Fruit fly (Drosophila melanogaster): Measurements from ENCODE around the gene PolE1.

PolE1 gene

DNA sequence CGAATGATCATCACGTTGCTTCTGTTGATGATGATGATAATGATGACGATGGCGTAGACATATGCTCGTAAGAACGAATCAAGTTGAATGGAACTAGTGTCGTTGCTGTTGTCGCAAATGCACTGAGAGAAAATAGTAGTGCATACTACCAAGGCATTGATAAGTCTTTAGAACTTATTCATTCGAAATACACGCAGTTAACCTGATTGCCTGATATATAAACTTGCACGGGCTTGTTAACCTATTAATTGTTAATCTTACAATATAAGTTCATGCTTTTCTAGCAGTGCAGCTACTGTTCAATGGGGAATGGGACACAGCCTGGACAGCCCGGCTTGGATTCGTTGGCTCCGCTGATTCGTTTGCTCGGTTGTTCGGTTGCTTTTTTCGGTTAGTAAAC, 21.6 kb upstream of the PolE1 start:
- TF ChIP-seq Nf-YC (tag; optimal IDR thresholded peaks at IDR 0.05): peak; percentile 34
- peak; percentile 89 for TF ChIP-seq CG31441 (GFP tag; IDR thresholded peaks at IDR 0.05)
- peak; percentile 85 for TF ChIP-seq Chrac-16 (GFP tag; optimal IDR thresholded peaks at IDR 0.05)
- no peak for TF ChIP-seq ash1 (GFP tag; optimal IDR thresholded peaks at IDR 0.05)
- peak; percentile 80 for TF ChIP-seq Meics (GFP tag; optimal IDR thresholded peaks at IDR 0.05)
- TF ChIP-seq tna (GFP tag; IDR thresholded peaks at IDR 0.05; ENCODE audit: partially characterized antibody): no peak
- peak; percentile 89 for TF ChIP-seq CG12391 (tag; optimal IDR thresholded peaks at IDR 0.05)
- TF ChIP-seq Gsc (GFP tag; IDR thresholded peaks at IDR 0.05): no peak; the same call in 1 of the 2 replicates
- peak; percentile 86 for TF ChIP-seq NfI (GFP tag; optimal IDR thresholded peaks at IDR 0.05)
- peak; percentile 89 for TF ChIP-seq chn (GFP tag; optimal IDR thresholded peaks at IDR 0.05)
- peak; percentile 83 for TF ChIP-seq CG8089 (GFP tag; optimal IDR thresholded peaks at IDR 0.05)
- TF ChIP-seq CG9932 (GFP tag; IDR thresholded peaks at IDR 0.05): peak; percentile 60
- peak; percentile 63 for TF ChIP-seq Ets97D (GFP tag; optimal IDR thresholded peaks at IDR 0.05)
- peak; percentile 76 for TF ChIP-seq stc (GFP tag; IDR thresholded peaks at IDR 0.05)
- TF ChIP-seq CG8765 (GFP tag; IDR thresholded peaks at IDR 0.05): peak; percentile 77
- peak; percentile 76 for TF ChIP-seq CG10462 (GFP tag; optimal IDR thresholded peaks at IDR 0.05)
- TF ChIP-seq HLH54F (GFP tag; optimal IDR thresholded peaks at IDR 0.05): peak; percentile 74
- TF ChIP-seq Ravus (GFP tag; IDR thresholded peaks at IDR 0.05): no peak; the same call in 1 of the 2 replicates
- TF ChIP-seq aop (GFP tag; IDR thresholded peaks at IDR 0.05): peak; percentile 53; the same call in 1 of the 2 replicates
- no peak for TF ChIP-seq gfzf (GFP tag; optimal IDR thresholded peaks at IDR 0.05)
- TF ChIP-seq CG2116 (GFP tag; optimal IDR thresholded peaks at IDR 0.05): peak; percentile 39
- TF ChIP-seq phol (tag; optimal IDR thresholded peaks at IDR 0.05): peak; percentile 89
- TF ChIP-seq CG12219 (GFP tag; optimal IDR thresholded peaks at IDR 0.05): peak; percentile 88
- peak; percentile 12 for TF ChIP-seq CG10543 (GFP tag; optimal IDR thresholded peaks at IDR 0.05)
- TF ChIP-seq Stat92E (GFP tag; optimal IDR thresholded peaks at IDR 0.05): peak in 1 of 3 experiments; percentile 69
- TF ChIP-seq jing (GFP tag; optimal IDR thresholded peaks at IDR 0.05): peak; percentile 84
- TF ChIP-seq otp (GFP tag; IDR thresholded peaks at IDR 0.05): peak; percentile 83
- no peak for TF ChIP-seq z (GFP tag; IDR thresholded peaks at IDR 0.05)
- TF ChIP-seq CG3163 (GFP tag; optimal IDR thresholded peaks at IDR 0.05): peak; percentile 58
- no peak for TF ChIP-seq amos (GFP tag; IDR thresholded peaks at IDR 0.05; ENCODE audit: partially characterized antibody)
- TF ChIP-seq CG3281 (GFP tag; optimal IDR thresholded peaks at IDR 0.05): peak; percentile 72
- TF ChIP-seq Lpt (GFP tag; optimal IDR thresholded peaks at IDR 0.05): no peak
- peak; percentile 74 for TF ChIP-seq CG9817 (tag; optimal IDR thresholded peaks at IDR 0.05)
- TF ChIP-seq CG10431 (GFP tag; optimal IDR thresholded peaks at IDR 0.05): peak; percentile 62
- no peak for TF ChIP-seq CG34376 (GFP tag; optimal IDR thresholded peaks at IDR 0.05)
- TF ChIP-seq Sry-δ (GFP tag; optimal IDR thresholded peaks at IDR 0.05): peak; percentile 48
- peak; percentile 84 for TF ChIP-seq slp2 (GFP tag; optimal IDR thresholded peaks at IDR 0.05)
- TF ChIP-seq fru (optimal IDR thresholded peaks at IDR 0.05): no peak
- peak; percentile 62 for TF ChIP-seq CG6654 (GFP tag; optimal IDR thresholded peaks at IDR 0.05)
- TF ChIP-seq gro (GFP tag; optimal IDR thresholded peaks at IDR 0.05): peak; percentile 65
- peak; percentile 56 for TF ChIP-seq run (tag; optimal IDR thresholded peaks at IDR 0.05)
- no peak for TF ChIP-seq Dip2 (GFP tag; IDR thresholded peaks at IDR 0.05)
- TF ChIP-seq Sox100B (GFP tag; optimal IDR thresholded peaks at IDR 0.05): peak; percentile 72
- TF ChIP-seq zfh1 (GFP tag; IDR thresholded peaks at IDR 0.05): peak; percentile 89
- TF ChIP-seq Asciz (GFP tag; optimal IDR thresholded peaks at IDR 0.05): peak; percentile 65
- no peak for TF ChIP-seq usp (GFP tag; optimal IDR thresholded peaks at IDR 0.05)
- peak; percentile 56 for TF ChIP-seq CG7987 (GFP tag; optimal IDR thresholded peaks at IDR 0.05)
- no peak for TF ChIP-seq zen2 (GFP tag; IDR thresholded peaks at IDR 0.05; ENCODE audit: partially characterized antibody)
- TF ChIP-seq CG2202 (tag; optimal IDR thresholded peaks at IDR 0.05): peak; percentile 92
- TF ChIP-seq CG4820 (GFP tag; optimal IDR thresholded peaks at IDR 0.05): peak; percentile 89
- TF ChIP-seq CG15011 (GFP tag; optimal IDR thresholded peaks at IDR 0.05): peak; percentile 69
